Worm (Caenorhabditis elegans) whole organism, L4 larva: ENCODE data around the gene Y43H11AL.1.

ENCODE experiments used
- ama-1 ChIP-seq: fragments of 150-350 bp; optimal IDR thresholded peaks from 2 replicates; lab custom pipeline; 2014; ENCODE audit warnings: inconsistent platforms, mixed read lengths
- ceh-28 ChIP-seq: fragments of 150-350 bp; optimal IDR thresholded peaks from 2 replicates; lab custom pipeline; 2014; ENCODE audit warnings: missing biosample characterization, missing genetic modification reagents, missing genetic modification characterization
- dmd-9 ChIP-seq: fragments of 200-800 bp; sonication (Bioruptor generic); IDR thresholded peaks from 2 replicates; pipeline ENCODE4 v1.3.6; 2022; ENCODE audit warnings: missing genetic modification reagents, missing genetic modification characterization, missing compliant biosample characterization
- nhr-28 ChIP-seq: fragments of 150-350 bp; optimal IDR thresholded peaks from 2 replicates; lab custom pipeline; 2014; ENCODE audit warnings: missing biosample characterization, missing genetic modification characterization
- snpc-4 ChIP-seq: fragments of 150-350 bp; optimal IDR thresholded peaks from 2 replicates; lab custom pipeline; 2014; ENCODE audit warnings: missing biosample characterization, missing genetic modification characterization

- TF ChIP-seq ama-1 (lab: Kevin White, UChicago) (no peak), dmd-9 (GFP tag; lab: Robert Waterston, UW) (no peak), snpc-4 (tag; lab: Kevin White, UChicago) (no peak), nhr-28 (tag; lab: Kevin White, UChicago) (no peak), ceh-28 (tag; lab: Kevin White, UChicago) (no peak)
Observed at ce11 chrII:188967-189366, 43.6 kb downstream of the Y43H11AL.1 start, which contains the start of gene T01D1.5.
